Fruit fly (Drosophila melanogaster): ENCODE data around the gene CG43401.

DNA sequence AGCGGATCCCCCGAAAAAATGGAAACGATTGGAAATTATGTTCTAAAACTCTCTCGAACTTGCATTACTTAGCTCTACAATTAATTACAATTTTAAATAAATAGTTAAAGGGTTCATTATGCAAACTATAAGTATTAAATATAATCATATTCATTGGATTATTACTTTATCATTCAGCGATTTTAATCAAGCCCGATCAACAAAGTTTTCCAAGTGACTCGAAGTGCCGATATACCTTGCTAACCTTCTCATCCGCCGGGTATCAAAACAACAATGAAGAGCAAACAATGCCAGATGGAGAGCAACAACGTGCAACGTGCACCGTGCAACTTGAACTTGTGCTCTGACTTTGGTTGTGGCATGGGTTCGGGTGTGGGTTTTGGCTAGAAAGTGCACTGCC lies 28.0 kb downstream of the CG43401 start:
- TF ChIP-seq usp (GFP tag; optimal IDR thresholded peaks at IDR 0.05) (no peak), Dfd (GFP tag; optimal IDR thresholded peaks at IDR 0.05) (no peak), br (GFP tag; optimal IDR thresholded peaks at IDR 0.05) (no peak), Hr83 (GFP tag; optimal IDR thresholded peaks at IDR 0.05; ENCODE audit: poor library complexity, severe bottlenecking) (no peak), Hr78 (GFP tag; optimal IDR thresholded peaks at IDR 0.05) (no peak), woc (GFP tag; optimal IDR thresholded peaks at IDR 0.05) (peak; percentile 4), HLH106 (tag; optimal IDR thresholded peaks at IDR 0.05) (peak; percentile 47)

Data from whole organism, wandering third instar larva.